Worm (Caenorhabditis elegans) whole organism, mixed stage, embryonic: ENCODE measurements around the gene str-47.

ENCODE experiments used
- ceh-39 ChIP-seq: fragments of 150-350 bp; optimal IDR thresholded peaks from 2 replicates; lab custom pipeline; 2014; ENCODE audit warnings: missing biosample characterization, missing genetic modification characterization
- elt-1 ChIP-seq: sonication (generic microtip); optimal IDR thresholded peaks from 2 replicates; lab custom pipeline; 2017; ENCODE audit warnings: missing genetic modification characterization, mild to moderate bottlenecking, missing compliant biosample characterization, antibody characterized with exemption, moderate library complexity, borderline replicate concordance; ENCODE audit not compliant: insufficient read depth
- mep-1 ChIP-seq: fragments of 150-350 bp; optimal IDR thresholded peaks from 2 replicates; lab custom pipeline; 2017; ENCODE audit warnings: missing biosample characterization, missing genetic modification reagents, missing genetic modification characterization, inconsistent platforms
- nhr-237 ChIP-seq: fragments of 150-350 bp; optimal IDR thresholded peaks from 2 replicates; lab custom pipeline; 2014; ENCODE audit warnings: missing biosample characterization, missing genetic modification characterization
- nhr-28 ChIP-seq: fragments of 150-350 bp; optimal IDR thresholded peaks from 2 replicates; lab custom pipeline; 2014; ENCODE audit warnings: missing biosample characterization, missing genetic modification characterization
- nhr-76 ChIP-seq: sonication (generic microtip); optimal IDR thresholded peaks from 2 replicates; lab custom pipeline; 2017; ENCODE audit warnings: missing biosample characterization, missing genetic modification characterization
- pha-4 ChIP-seq: fragments of 150-350 bp; optimal IDR thresholded peaks from 2 replicates; lab custom pipeline; 2018; ENCODE audit warnings: missing biosample characterization, missing genetic modification reagents, missing genetic modification characterization
- sem-2 ChIP-seq: fragments of 200-800 bp; sonication (Bioruptor generic); optimal IDR thresholded peaks from 2 replicates; lab custom pipeline; 2018; ENCODE audit warnings: mild to moderate bottlenecking, missing genetic modification characterization, missing compliant biosample characterization
- snpc-4 ChIP-seq: fragments of 150-350 bp; optimal IDR thresholded peaks from 2 replicates; lab custom pipeline; 2014; ENCODE audit warnings: missing biosample characterization, missing genetic modification characterization
- unc-39 ChIP-seq: fragments of 150-350 bp; optimal IDR thresholded peaks from 2 replicates; lab custom pipeline; 2014; ENCODE audit warnings: missing biosample characterization, missing genetic modification characterization
- unc-62 ChIP-seq: fragments of 150-350 bp; optimal IDR thresholded peaks from 2 replicates; lab custom pipeline; 2014; ENCODE audit warnings: missing biosample characterization, missing genetic modification reagents, missing genetic modification characterization
- ztf-11 ChIP-seq: fragments of 150-350 bp; optimal IDR thresholded peaks from 2 replicates; lab custom pipeline; 2014; ENCODE audit warnings: missing biosample characterization, missing genetic modification characterization

ce11 chrV:7618114-7618513 is 27.4 kb upstream of the str-47 start, which contains the start of gene C50E3.15:
- TF ChIP-seq nhr-237 (tag; lab: Kevin White, UChicago) = no peak
- no peak for TF ChIP-seq snpc-4 (tag; lab: Kevin White, UChicago)
- TF ChIP-seq unc-62 (GFP tag; lab: Kevin White, UChicago) = no peak
- TF ChIP-seq ztf-11 = no peak
- no peak for TF ChIP-seq sem-2
- no peak for TF ChIP-seq nhr-76
- no peak for TF ChIP-seq nhr-28 (tag; lab: Kevin White, UChicago)
- no peak for TF ChIP-seq mep-1 (tag; lab: Kevin White, UChicago)
- TF ChIP-seq ceh-39 (tag; lab: Kevin White, UChicago) = no peak
- TF ChIP-seq elt-1 (tag; lab: Kevin White, UChicago) = no peak
- TF ChIP-seq unc-39 (tag; lab: Kevin White, UChicago) = no peak
- no peak for TF ChIP-seq pha-4 (tag; lab: Kevin White, UChicago)
